3 fruit fly cellular contexts compared by ENCODE assay signal in genomic region chr2L:825768-826263, dm6.
TF ChIP-seq lines count a peak whose summit lies in the region.

TSS of gene CG3862 (minus strand) at chr2L:825861.
TSS of gene dock (plus strand) at chr2L:825969.

TF ChIP-seq in whole organism, adult, 20 proteins besides CTCF, POLR2A, EP300 and RAD21 (continued from another document):
- TF ChIP-seq CG1620 (GFP tag; optimal IDR thresholded peaks at IDR 0.05; lab: Kevin White, UChicago) = peak; percentile 63
- peak; percentile 51 for TF ChIP-seq Clk (GFP tag; optimal IDR thresholded peaks at IDR 0.05; lab: Kevin White, UChicago)
- TF ChIP-seq cic (GFP tag; optimal IDR thresholded peaks at IDR 0.05; lab: Kevin White, UChicago) = peak; percentile 72

TF ChIP-seq in whole organism, embryonic, 481 proteins besides CTCF, POLR2A, EP300 and RAD21 (continued from another document and continues in another):
- TF ChIP-seq dm (GFP tag; optimal IDR thresholded peaks at IDR 0.05; lab: Kevin White, UChicago) (peak; percentile 66), unpg (GFP tag; optimal IDR thresholded peaks at IDR 0.05; lab: Kevin White, UChicago) (peak; percentile 33), tio (GFP tag; optimal IDR thresholded peaks at IDR 0.05; lab: Kevin White, UChicago) (no peak), Hmx (GFP tag; optimal IDR thresholded peaks at IDR 0.05; lab: Kevin White, UChicago) (no peak), caup (GFP tag; optimal IDR thresholded peaks at IDR 0.05; lab: Kevin White, UChicago; ENCODE audit: severe bottlenecking) (peak; percentile 65), sug (tag; optimal IDR thresholded peaks at IDR 0.05; lab: Kevin White, UChicago) (peak; percentile 56), CG5245 (GFP tag; optimal IDR thresholded peaks at IDR 0.05; lab: Kevin White, UChicago) (peak; percentile 41), CG2116 (GFP tag; optimal IDR thresholded peaks at IDR 0.05; lab: Kevin White, UChicago) (peak; percentile 88), CG14860 (GFP tag; IDR thresholded peaks at IDR 0.05; lab: Robert Waterston, UW; ENCODE audit: partially characterized antibody) (peak; percentile 96), corto (GFP tag; optimal IDR thresholded peaks at IDR 0.05; lab: Kevin White, UChicago) (no peak), CG8388 (GFP tag; optimal IDR thresholded peaks at IDR 0.05; lab: Kevin White, UChicago) (no peak), vvl (GFP tag; IDR thresholded peaks at IDR 0.05; lab: Robert Waterston, UW) (peak; percentile 40; the same call in 1 of the 2 replicates), CG6654 (GFP tag; optimal IDR thresholded peaks at IDR 0.05; lab: Kevin White, UChicago) (no peak), zfh1 (GFP tag; IDR thresholded peaks at IDR 0.05; lab: Robert Waterston, UW) (peak; percentile 61; the same call in 1 of the 3 replicates), NFAT (GFP tag; IDR thresholded peaks at IDR 0.05; lab: Robert Waterston, UW) (peak; percentile 79; the same call in 1 of the 2 replicates), CG31365 (tag; optimal IDR thresholded peaks at IDR 0.05; lab: Kevin White, UChicago) (no peak), fd64A (GFP tag; optimal IDR thresholded peaks at IDR 0.05; lab: Kevin White, UChicago) (no peak), H15 (GFP tag; IDR thresholded peaks at IDR 0.05; lab: Robert Waterston, UW) (peak; percentile 33; the same call in 1 of the 3 replicates), CG30403 (GFP tag; optimal IDR thresholded peaks at IDR 0.05; lab: Kevin White, UChicago) (peak; percentile 41), hth (optimal IDR thresholded peaks at IDR 0.05; lab: Kevin White, UChicago) (no peak), Chrac-16 (GFP tag; optimal IDR thresholded peaks at IDR 0.05; lab: Kevin White, UChicago) (peak; percentile 11), oc (tag; optimal IDR thresholded peaks at IDR 0.05; lab: Kevin White, UChicago) (peak; percentile 56), CG14014 (GFP tag; IDR thresholded peaks at IDR 0.05; lab: Robert Waterston, UW) (0 out of 2 replicates have a peak, but pooled peaks have one; percentile 29), nerfin-1 (tag; optimal IDR thresholded peaks at IDR 0.05; lab: Kevin White, UChicago) (peak; percentile 6), fd102C (GFP tag; optimal IDR thresholded peaks at IDR 0.05; lab: Kevin White, UChicago) (no peak), Xrp1 (GFP tag; IDR thresholded peaks at IDR 0.05; lab: Robert Waterston, UW) (peak; percentile 45; the same call in 1 of the 2 replicates), amos (GFP tag; IDR thresholded peaks at IDR 0.05; lab: Robert Waterston, UW; ENCODE audit: partially characterized antibody) (peak; percentile 95), Usf (GFP tag; optimal IDR thresholded peaks at IDR 0.05; lab: Kevin White, UChicago) (no peak), peb (GFP tag; IDR thresholded peaks at IDR 0.05; lab: Robert Waterston, UW) (no peak), ssp (GFP tag; IDR thresholded peaks at IDR 0.05; lab: Robert Waterston, UW) (no peak), CG4282 (GFP tag; optimal IDR thresholded peaks at IDR 0.05; lab: Kevin White, UChicago) (peak; percentile 34), CG9609 (GFP tag; optimal IDR thresholded peaks at IDR 0.05; lab: Kevin White, UChicago) (peak; percentile 4), gcm2 (GFP tag; optimal IDR thresholded peaks at IDR 0.05; lab: Kevin White, UChicago) (no peak), Doc2 (GFP tag; IDR thresholded peaks at IDR 0.05; lab: Robert Waterston, UW) (no peak), NC2α (GFP tag; optimal IDR thresholded peaks at IDR 0.05; lab: Kevin White, UChicago) (peak; percentile 26), ewg (GFP tag; optimal IDR thresholded peaks at IDR 0.05; lab: Kevin White, UChicago) (peak; percentile 23), bowl (GFP tag; IDR thresholded peaks at IDR 0.05; lab: Robert Waterston, UW) (no peak), HLHmδ (GFP tag; optimal IDR thresholded peaks at IDR 0.05; lab: Kevin White, UChicago) (peak; percentile 54), Hr78 (GFP tag; optimal IDR thresholded peaks at IDR 0.05; lab: Kevin White, UChicago) (peak in 1 of 2 experiments; percentile 20), Optix (GFP tag; IDR thresholded peaks at IDR 0.05; lab: Robert Waterston, UW) (no peak), run (tag; optimal IDR thresholded peaks at IDR 0.05; lab: Kevin White, UChicago) (peak; percentile 68), CG30431 (GFP tag; optimal IDR thresholded peaks at IDR 0.05; lab: Kevin White, UChicago) (no peak), fru (optimal IDR thresholded peaks at IDR 0.05; lab: Kevin White, UChicago) (no peak), salm (tag; optimal IDR thresholded peaks at IDR 0.05; lab: Kevin White, UChicago) (no peak), wor (GFP tag; IDR thresholded peaks at IDR 0.05; lab: Robert Waterston, UW) (no peak), Dp (GFP tag; optimal IDR thresholded peaks at IDR 0.05; lab: Kevin White, UChicago) (peak; percentile 74), CG1233 (GFP tag; optimal IDR thresholded peaks at IDR 0.05; lab: Kevin White, UChicago) (peak; percentile 43), CG9817 (tag; optimal IDR thresholded peaks at IDR 0.05; lab: Kevin White, UChicago) (peak; percentile 28), nerfin-2 (GFP tag; IDR thresholded peaks at IDR 0.05; lab: Robert Waterston, UW; ENCODE audit: partially characterized antibody) (peak; percentile 97), eyg (GFP tag; optimal IDR thresholded peaks at IDR 0.05; lab: Kevin White, UChicago) (no peak), Rx (GFP tag; IDR thresholded peaks at IDR 0.05; lab: Robert Waterston, UW) (0 out of 2 replicates have a peak, but pooled peaks have one; percentile 21), mld (GFP tag; IDR thresholded peaks at IDR 0.05; lab: Robert Waterston, UW; ENCODE audit: partially characterized antibody) (peak; percentile 98), CG15601 (tag; optimal IDR thresholded peaks at IDR 0.05; lab: Kevin White, UChicago) (peak; percentile 38), MBD-R2 (GFP tag; IDR thresholded peaks at IDR 0.05; lab: Robert Waterston, UW) (peak; percentile 97), Stat92E (GFP tag; optimal IDR thresholded peaks at IDR 0.05; lab: Kevin White, UChicago) (peak in 1 of 3 experiments; percentile 68), da (GFP tag; optimal IDR thresholded peaks at IDR 0.05; lab: Kevin White, UChicago) (peak; percentile 24), wdn (GFP tag; IDR thresholded peaks at IDR 0.05; lab: Robert Waterston, UW) (no peak), CG3281 (GFP tag; optimal IDR thresholded peaks at IDR 0.05; lab: Kevin White, UChicago) (peak; percentile 54), CG3847 (GFP tag; IDR thresholded peaks at IDR 0.05; lab: Robert Waterston, UW) (peak; percentile 66), az2 (GFP tag; optimal IDR thresholded peaks at IDR 0.05; lab: Kevin White, UChicago) (no peak), hbn (GFP tag; IDR thresholded peaks at IDR 0.05; lab: Robert Waterston, UW; ENCODE audit: partially characterized antibody) (peak; percentile 90), vfl (GFP tag; optimal IDR thresholded peaks at IDR 0.05; lab: Kevin White, UChicago) (peak; percentile 52), CG6854 (GFP tag; optimal IDR thresholded peaks at IDR 0.05; lab: Kevin White, UChicago) (no peak)

TF ChIP-seq in whole organism, prepupa, 60 proteins besides CTCF, POLR2A, EP300 and RAD21 (continued from another document):
- peak; percentile 60 for TF ChIP-seq svp (GFP tag; lab: Kevin White, UChicago)
- no peak for TF ChIP-seq CG10631 (GFP tag; optimal IDR thresholded peaks at IDR 0.05; lab: Kevin White, UChicago)
- TF ChIP-seq esn (GFP tag; optimal IDR thresholded peaks at IDR 0.05; lab: Kevin White, UChicago) = peak; percentile 54
- peak; percentile 34; the same call in 1 of the 3 replicates for TF ChIP-seq eg (GFP tag; IDR thresholded peaks at IDR 0.05; lab: Robert Waterston, UW)
- TF ChIP-seq Lpt (GFP tag; optimal IDR thresholded peaks at IDR 0.05; lab: Kevin White, UChicago) = peak; percentile 12
- TF ChIP-seq lz (GFP tag; optimal IDR thresholded peaks at IDR 0.05; lab: Kevin White, UChicago) = peak; percentile 29
- TF ChIP-seq spab (GFP tag; optimal IDR thresholded peaks at IDR 0.05; lab: Kevin White, UChicago) = no peak
- peak; percentile 38 for TF ChIP-seq topi (GFP tag; optimal IDR thresholded peaks at IDR 0.05; lab: Kevin White, UChicago)
- no peak for TF ChIP-seq Hr39 (GFP tag; optimal IDR thresholded peaks at IDR 0.05; lab: Kevin White, UChicago)
- TF ChIP-seq CG11902 (GFP tag; optimal IDR thresholded peaks at IDR 0.05; lab: Kevin White, UChicago) = no peak
- TF ChIP-seq fd85E (GFP tag; optimal IDR thresholded peaks at IDR 0.05; lab: Kevin White, UChicago) = no peak
- no peak for TF ChIP-seq acj6 (GFP tag; optimal IDR thresholded peaks at IDR 0.05; lab: Kevin White, UChicago)
- peak; percentile 30; the same call in 1 of the 3 replicates for TF ChIP-seq CG8119 (GFP tag; IDR thresholded peaks at IDR 0.05; lab: Robert Waterston, UW)
- no peak for TF ChIP-seq Eip93F (GFP tag; optimal IDR thresholded peaks at IDR 0.05; lab: Kevin White, UChicago)
- no peak for TF ChIP-seq CG3032 (tag; optimal IDR thresholded peaks at IDR 0.05; lab: Kevin White, UChicago)
- TF ChIP-seq CG11294 (GFP tag; IDR thresholded peaks at IDR 0.05; lab: Robert Waterston, UW) = no peak
- no peak for TF ChIP-seq net (GFP tag; optimal IDR thresholded peaks at IDR 0.05; lab: Kevin White, UChicago)
- TF ChIP-seq Smox (GFP tag; optimal IDR thresholded peaks at IDR 0.05; lab: Kevin White, UChicago) = no peak
- peak; percentile 59 for TF ChIP-seq Eip75B (GFP tag; optimal IDR thresholded peaks at IDR 0.05; lab: Kevin White, UChicago)
- peak; percentile 70 for TF ChIP-seq vri (GFP tag; optimal IDR thresholded peaks at IDR 0.05; lab: Kevin White, UChicago)
- peak; percentile 32 for TF ChIP-seq CG3919 (GFP tag; optimal IDR thresholded peaks at IDR 0.05; lab: Kevin White, UChicago)
- TF ChIP-seq CG16779 (tag; optimal IDR thresholded peaks at IDR 0.05; lab: Kevin White, UChicago) = peak; percentile 32
- no peak for TF ChIP-seq CG6276 (GFP tag; optimal IDR thresholded peaks at IDR 0.05; lab: Kevin White, UChicago)
- no peak for TF ChIP-seq dac (GFP tag; optimal IDR thresholded peaks at IDR 0.05; lab: Kevin White, UChicago)
- TF ChIP-seq salr (GFP tag; optimal IDR thresholded peaks at IDR 0.05; lab: Kevin White, UChicago) = no peak
- TF ChIP-seq dsx (GFP tag; optimal IDR thresholded peaks at IDR 0.05; lab: Kevin White, UChicago; ENCODE audit: poor library complexity, severe bottlenecking) = peak; percentile 13
- peak; percentile 14 for TF ChIP-seq Ets21C (GFP tag; optimal IDR thresholded peaks at IDR 0.05; lab: Kevin White, UChicago)
- no peak for TF ChIP-seq Blimp-1 (GFP tag; optimal IDR thresholded peaks at IDR 0.05; lab: Kevin White, UChicago)
- TF ChIP-seq pdm3 (GFP tag; optimal IDR thresholded peaks at IDR 0.05; lab: Kevin White, UChicago) = peak; percentile 20
- TF ChIP-seq CG7368 (GFP tag; optimal IDR thresholded peaks at IDR 0.05; lab: Kevin White, UChicago) = no peak
- peak; percentile 35 for TF ChIP-seq CG6854 (GFP tag; optimal IDR thresholded peaks at IDR 0.05; lab: Kevin White, UChicago)
- no peak for TF ChIP-seq Met (GFP tag; optimal IDR thresholded peaks at IDR 0.05; lab: Kevin White, UChicago)
- TF ChIP-seq CG6808 (GFP tag; optimal IDR thresholded peaks at IDR 0.05; lab: Kevin White, UChicago) = peak; percentile 55
- TF ChIP-seq fd59A (GFP tag; optimal IDR thresholded peaks at IDR 0.05; lab: Kevin White, UChicago) = no peak
- no peak for TF ChIP-seq Sox15 (GFP tag; optimal IDR thresholded peaks at IDR 0.05; lab: Kevin White, UChicago)
- TF ChIP-seq Eip78C (GFP tag; lab: Kevin White, UChicago) = peak; percentile 86
- peak; percentile 21; the same call in 1 of the 2 replicates for TF ChIP-seq CG15336 (GFP tag; IDR thresholded peaks at IDR 0.05; lab: Robert Waterston, UW)
- no peak for TF ChIP-seq CG8632 (GFP tag; optimal IDR thresholded peaks at IDR 0.05; lab: Kevin White, UChicago)
- peak; percentile 41 for TF ChIP-seq CG31627 (GFP tag; optimal IDR thresholded peaks at IDR 0.05; lab: Kevin White, UChicago)
- TF ChIP-seq CG32006 (GFP tag; optimal IDR thresholded peaks at IDR 0.05; lab: Kevin White, UChicago) = peak; percentile 21
- no peak for TF ChIP-seq CG8319 (GFP tag; optimal IDR thresholded peaks at IDR 0.05; lab: Kevin White, UChicago)
